Worm (Caenorhabditis elegans) whole organism, late embryonic: ENCODE data around the gene molo-1.

ENCODE experiments used
- C38D4.7 ChIP-seq: fragments of 200-800 bp; sonication (Bioruptor generic); optimal IDR thresholded peaks from 2 replicates; lab custom pipeline; 2018; ENCODE audit warnings: mild to moderate bottlenecking, missing genetic modification characterization, moderate library complexity, missing compliant biosample characterization
- ahr-1 ChIP-seq: sonication (generic microtip); optimal IDR thresholded peaks from 2 replicates; lab custom pipeline; 2016; ENCODE audit warnings: missing genetic modification characterization, missing compliant biosample characterization
- ceh-14 ChIP-seq: sonication (generic microtip); optimal IDR thresholded peaks from 2 replicates; lab custom pipeline; 2016; ENCODE audit warnings: missing genotype, missing genetic modification characterization, missing compliant biosample characterization
- ceh-18 ChIP-seq: sonication (generic microtip); optimal IDR thresholded peaks from 2 replicates; lab custom pipeline; 2016; ENCODE audit warnings: missing genetic modification characterization, missing compliant biosample characterization
- ceh-22 ChIP-seq: sonication (generic microtip); optimal IDR thresholded peaks from 2 replicates; lab custom pipeline; 2017; ENCODE audit warnings: missing biosample characterization, missing genetic modification characterization
- ceh-30 ChIP-seq: fragments of 150-350 bp; optimal IDR thresholded peaks from 2 replicates; lab custom pipeline; 2014; ENCODE audit warnings: missing biosample characterization, missing genetic modification characterization
- ceh-34 ChIP-seq: sonication (generic microtip); optimal IDR thresholded peaks from 2 replicates; lab custom pipeline; 2016; ENCODE audit warnings: mild to moderate bottlenecking, missing genetic modification characterization, missing compliant biosample characterization
- ceh-48 ChIP-seq: sonication (generic microtip); optimal IDR thresholded peaks from 2 replicates; lab custom pipeline; 2016; ENCODE audit warnings: missing genetic modification characterization, inconsistent platforms, missing compliant biosample characterization
- ceh-9 ChIP-seq: sonication (generic microtip); optimal IDR thresholded peaks from 2 replicates; lab custom pipeline; 2016; ENCODE audit warnings: mild to moderate bottlenecking, missing genetic modification characterization, inconsistent platforms, missing compliant biosample characterization
- che-1 ChIP-seq: sonication (generic microtip); optimal IDR thresholded peaks from 2 replicates; lab custom pipeline; 2016; ENCODE audit warnings: mild to moderate bottlenecking, missing genetic modification characterization, missing compliant biosample characterization
- elt-2 ChIP-seq: sonication (generic microtip); optimal IDR thresholded peaks from 2 replicates; lab custom pipeline; 2016; ENCODE audit warnings: missing genetic modification reagents, missing genetic modification characterization, missing compliant biosample characterization
- eyg-1 ChIP-seq: sonication (generic microtip); optimal IDR thresholded peaks from 2 replicates; lab custom pipeline; 2016; ENCODE audit warnings: missing genotype, missing genetic modification characterization, missing compliant biosample characterization
- fkh-10 ChIP-seq: fragments of 150-350 bp; optimal IDR thresholded peaks from 2 replicates; lab custom pipeline; 2014; ENCODE audit warnings: missing biosample characterization, missing genetic modification reagents, missing genetic modification characterization
- hlh-30 ChIP-seq: sonication (generic microtip); optimal IDR thresholded peaks from 2 replicates; lab custom pipeline; 2017; ENCODE audit warnings: antibody characterized with exemption, missing genetic modification characterization, missing compliant biosample characterization; ENCODE audit not compliant: insufficient read depth
- hlh-8 ChIP-seq: sonication (generic microtip); optimal IDR thresholded peaks from 2 replicates; lab custom pipeline; 2016; ENCODE audit warnings: missing genotype, missing genetic modification characterization, missing compliant biosample characterization
- lim-6 ChIP-seq: sonication (generic microtip); optimal IDR thresholded peaks from 2 replicates; lab custom pipeline; 2016; ENCODE audit warnings: missing genetic modification characterization, missing compliant biosample characterization
- nfya-1 ChIP-seq: sonication (generic microtip); optimal IDR thresholded peaks from 2 replicates; lab custom pipeline; 2017; ENCODE audit warnings: missing genetic modification characterization, mild to moderate bottlenecking, missing compliant biosample characterization, antibody characterized with exemption, moderate library complexity
- nhr-11 ChIP-seq: fragments of 150-350 bp; optimal IDR thresholded peaks from 2 replicates; lab custom pipeline; 2014; ENCODE audit warnings: missing biosample characterization, missing genetic modification characterization
- npax-4 ChIP-seq: sonication (generic microtip); optimal IDR thresholded peaks from 2 replicates; lab custom pipeline; 2016; ENCODE audit warnings: missing genetic modification characterization, missing compliant biosample characterization
- pat-9 ChIP-seq: fragments of 200-800 bp; sonication (Bioruptor generic); optimal IDR thresholded peaks from 2 replicates; lab custom pipeline; 2018; ENCODE audit warnings: mild to moderate bottlenecking, missing genetic modification characterization, moderate library complexity, missing compliant biosample characterization
- pax-1 ChIP-seq: fragments of 150-350 bp; optimal IDR thresholded peaks from 2 replicates; lab custom pipeline; 2014; ENCODE audit warnings: missing biosample characterization, missing genetic modification characterization
- pha-2 ChIP-seq: sonication (generic microtip); optimal IDR thresholded peaks from 2 replicates; lab custom pipeline; 2017; ENCODE audit warnings: mild to moderate bottlenecking, missing genetic modification characterization, missing compliant biosample characterization
- pha-4 ChIP-seq: fragments of 150-350 bp; optimal IDR thresholded peaks from 2 replicates; lab custom pipeline; 2018; ENCODE audit warnings: missing biosample characterization, missing genetic modification reagents, missing genetic modification characterization
- pqm-1 ChIP-seq: sonication (generic microtip); optimal IDR thresholded peaks from 2 replicates; lab custom pipeline; 2016; ENCODE audit warnings: missing genetic modification characterization, missing compliant biosample characterization
- pros-1 ChIP-seq: fragments of 150-350 bp; optimal IDR thresholded peaks from 2 replicates; lab custom pipeline; 2014; ENCODE audit warnings: missing biosample characterization, missing genetic modification reagents, missing genetic modification characterization
- sox-4 ChIP-seq: sonication (generic microtip); optimal IDR thresholded peaks from 2 replicates; lab custom pipeline; 2017; ENCODE audit warnings: mild to moderate bottlenecking, missing genetic modification characterization, inconsistent platforms, missing compliant biosample characterization
- syd-9 ChIP-seq: sonication (generic microtip); optimal IDR thresholded peaks from 2 replicates; lab custom pipeline; 2016; ENCODE audit warnings: mild to moderate bottlenecking, missing genetic modification characterization, moderate library complexity, missing compliant biosample characterization
- unc-3 ChIP-seq, 2 experiments: fragments of 200-800 bp in 1 of 2; sonication (Bioruptor generic) in 1 of 2; sonication (generic microtip) in 1 of 2; conservative IDR thresholded peaks in 1 of 2; optimal IDR thresholded peaks in 1 of 2; 2 replicates each; pipeline versions ENCODE4 v1.3.6 to Lab custom; 2016 to 2022; ENCODE audit warnings: missing compliant biosample characterization in 2 of 2, missing genetic modification characterization in 2 of 2, missing genetic modification reagents in 1 of 2
- unc-42 ChIP-seq: sonication (generic microtip); optimal IDR thresholded peaks from 2 replicates; lab custom pipeline; 2016; ENCODE audit warnings: missing genotype, missing genetic modification characterization, missing compliant biosample characterization
- unc-55 ChIP-seq: sonication (generic microtip); optimal IDR thresholded peaks from 2 replicates; lab custom pipeline; 2017; ENCODE audit warnings: missing biosample characterization, missing genetic modification reagents, missing genetic modification characterization
- zip-5 ChIP-seq: sonication (generic microtip); optimal IDR thresholded peaks from 2 replicates; lab custom pipeline; 2016; ENCODE audit warnings: missing genetic modification characterization, missing compliant biosample characterization
- ztf-16 ChIP-seq: sonication (generic microtip); optimal IDR thresholded peaks from 2 replicates; lab custom pipeline; 2017; ENCODE audit warnings: missing genetic modification characterization, missing compliant biosample characterization

molo-1 gene

ce11 chrIII:5546309-5546708, 27.5 kb upstream of the molo-1 start:
- TF ChIP-seq unc-3 (GFP tag; conservative IDR thresholded peaks at IDR 0.05; lab: Robert Waterston, UW), result no peak
- no peak for TF ChIP-seq unc-3 (tag; optimal IDR thresholded peaks at IDR 0.05; lab: Kevin White, UChicago)
- no peak for TF ChIP-seq ceh-14 (tag; lab: Kevin White, UChicago)
- TF ChIP-seq hlh-8 (tag; lab: Kevin White, UChicago), result no peak
- no peak for TF ChIP-seq ceh-34

ce11 chrIII:5546730-5547129, 27.1 kb upstream of the molo-1 start, which contains the start of gene F09F7.5:
TSS of gene F09F7.5 (plus strand) at chrIII:5546987.
- TF ChIP-seq elt-2 (peak; percentile 26), fkh-10 (no peak)

- TF ChIP-seq ceh-48 (tag; lab: Kevin White, UChicago) (no peak), pros-1 (no peak), ahr-1 (tag; lab: Kevin White, UChicago) (no peak), unc-3 (GFP tag; conservative IDR thresholded peaks at IDR 0.05; lab: Robert Waterston, UW) (no peak), unc-3 (tag; optimal IDR thresholded peaks at IDR 0.05; lab: Kevin White, UChicago) (no peak), pha-2 (no peak), che-1 (tag; lab: Kevin White, UChicago) (no peak), lim-6 (tag; lab: Kevin White, UChicago) (no peak), unc-42 (tag; lab: Kevin White, UChicago) (no peak), C38D4.7 (no peak), ztf-16 (tag; lab: Kevin White, UChicago) (no peak), ceh-14 (tag; lab: Kevin White, UChicago) (no peak), pqm-1 (no peak), pax-1 (tag; lab: Kevin White, UChicago) (no peak), nhr-11 (tag; lab: Kevin White, UChicago) (no peak), sox-4 (no peak), syd-9 (tag; lab: Kevin White, UChicago) (no peak), elt-2 (no peak), ceh-22 (tag; lab: Kevin White, UChicago) (no peak)
These were observed 23.6 kb upstream of the molo-1 start for ce11 chrIII:5550193-5550592.

- TF ChIP-seq syd-9 (tag; lab: Kevin White, UChicago), result no peak
- TF ChIP-seq ceh-30 (tag; lab: Kevin White, UChicago), result no peak
- TF ChIP-seq nfya-1 (tag; lab: Kevin White, UChicago), result no peak
- TF ChIP-seq lim-6 (tag; lab: Kevin White, UChicago), result no peak
- TF ChIP-seq ceh-48 (tag; lab: Kevin White, UChicago), result no peak
- TF ChIP-seq ceh-18, result no peak
These were observed 22.9 kb upstream of the molo-1 start for ce11 chrIII:5550844-5551243.

- TF ChIP-seq zip-5 (tag; lab: Kevin White, UChicago) (no peak), unc-55 (peak; percentile 7), pha-4 (tag; lab: Kevin White, UChicago) (no peak), ceh-9 (tag; lab: Kevin White, UChicago) (no peak), C38D4.7 (no peak), hlh-30 (peak; percentile 31), eyg-1 (tag; lab: Kevin White, UChicago) (no peak), ahr-1 (tag; lab: Kevin White, UChicago) (no peak), ceh-18 (peak; percentile 56)
These were observed 21.6 kb upstream of the molo-1 start, which contains the start of gene F09F7.6 for ce11 chrIII:5552072-5552667. TSS of gene F09F7.6 (minus strand) at chrIII:5552135.

- peak; percentile 54 for TF ChIP-seq elt-2
- TF ChIP-seq nfya-1 (tag; lab: Kevin White, UChicago), result no peak
- no peak for TF ChIP-seq syd-9 (tag; lab: Kevin White, UChicago)
- TF ChIP-seq npax-4 (tag; lab: Kevin White, UChicago), result no peak
- TF ChIP-seq pat-9 (tag; lab: Kevin White, UChicago), result no peak
- TF ChIP-seq hlh-30, result peak; percentile 20
- TF ChIP-seq, all 69 proteins: peak for 2
These were observed 20.7 kb upstream of the molo-1 start for ce11 chrIII:5553098-5553497.
